Fruit fly (Drosophila melanogaster) ovary, adult (tissue): ENCODE data around the gene Sam-S.
A peak's percentile ranks its signal among the peaks of the same experiment; 100 is the strongest.

ENCODE experiments used
- CG17801 ChIP-seq: fragments of 200-800 bp; optimal IDR thresholded peaks from 2 replicates; lab custom pipeline; 2019; ENCODE audit warnings: missing biosample characterization, mild to moderate bottlenecking, missing genetic modification characterization, moderate library complexity; ENCODE audit not compliant: partially characterized antibody

The Sam-S gene

dm6 chr2L:160581-161452 lies 54.1 kb downstream of the Sam-S start:
- peak; percentile 91 for TF ChIP-seq CG17801 (GFP tag; lab: Kevin White, UChicago)

dm6 chr2L:161453-162175 lies 54.9 kb downstream of the Sam-S start:
- peak; percentile 95 for TF ChIP-seq CG17801 (GFP tag; lab: Kevin White, UChicago)

DNA sequence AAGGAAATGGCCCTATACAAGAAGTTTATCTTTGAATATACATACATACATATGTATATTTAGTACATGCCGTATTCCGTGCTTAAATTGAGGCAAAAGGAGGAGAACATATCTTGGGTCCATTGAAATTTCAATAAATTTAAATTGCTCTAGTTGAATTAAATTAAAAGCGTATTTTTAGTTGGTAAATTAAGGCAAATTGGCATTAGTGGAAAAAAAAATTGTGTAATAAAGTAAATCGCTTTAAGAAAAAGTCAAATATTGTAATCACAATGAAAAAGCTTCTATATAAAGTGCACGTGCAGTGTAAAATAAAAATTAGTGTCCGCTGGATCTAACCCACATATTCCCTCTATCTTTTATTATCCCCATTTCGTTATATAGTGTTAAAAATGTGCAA lies 55.5 kb downstream of the Sam-S start:
- no peak for TF ChIP-seq CG17801 (GFP tag; lab: Kevin White, UChicago)

- no peak for TF ChIP-seq CG17801 (GFP tag; lab: Kevin White, UChicago)
These were observed 56.5 kb downstream of the Sam-S start for dm6 chr2L:163229-163628.
